Worm (Caenorhabditis elegans): Measurements from ENCODE around the gene fbxa-77.
"Not testable (repeated sequence)": the region's sequence is repeated elsewhere in the genome, so short reads cannot be mapped to it uniquely, and the experiment has no call there.

ce11 chrIII:1258358-1258757 lies 9.1 kb downstream of the fbxa-77 start, which contains the start of gene fbxa-78:
- not testable (repeated sequence) for TF ChIP-seq ama-1 (optimal IDR thresholded peaks at IDR 0.05); lin-39 (tag; optimal IDR thresholded peaks at IDR 0.05); sea-2 (GFP tag; optimal IDR thresholded peaks at IDR 0.05); pqm-1 (tag; optimal IDR thresholded peaks at IDR 0.05); fos-1 (tag; optimal IDR thresholded peaks at IDR 0.05); zag-1 (tag; optimal IDR thresholded peaks at IDR 0.05); ceh-82 (tag; optimal IDR thresholded peaks at IDR 0.05); elt-3 (tag; optimal IDR thresholded peaks at IDR 0.05); ztf-11 (tag; optimal IDR thresholded peaks at IDR 0.05); nhr-28 (tag; optimal IDR thresholded peaks at IDR 0.05); nhr-23 (tag; optimal IDR thresholded peaks at IDR 0.05); nfya-1 (tag; optimal IDR thresholded peaks at IDR 0.05; ENCODE audit: insufficient read depth); eor-1 (tag; optimal IDR thresholded peaks at IDR 0.05); pha-4 (tag; optimal IDR thresholded peaks at IDR 0.05)

Data from whole organism, L3 larva.